ENCODE assay signal across 1 fruit fly cellular context in the genomic region with DNA sequence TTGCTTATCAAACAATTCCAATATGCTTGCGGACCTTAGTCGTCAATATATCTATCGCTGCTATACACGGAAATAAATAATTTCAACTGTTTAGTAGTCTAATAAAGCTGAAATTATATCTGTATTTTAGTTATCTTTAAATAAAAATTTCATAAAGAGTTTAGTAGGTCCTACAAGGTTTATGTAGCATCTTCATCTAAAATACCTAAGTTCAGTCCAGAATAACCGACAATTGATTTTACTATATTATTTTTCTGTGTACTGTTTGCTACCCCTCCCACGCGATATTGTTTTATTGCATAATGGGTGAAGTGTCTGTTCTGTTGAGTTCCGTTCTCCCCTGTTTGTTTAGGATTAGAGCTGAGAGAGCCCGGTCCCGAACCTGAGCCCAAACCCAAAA.
TF ChIP-seq lines count a peak whose summit lies in the region.

No protein-coding gene starts in this region.

TF ChIP-seq in whole organism, embryonic, 481 proteins besides CTCF, POLR2A, EP300 and RAD21 (continued from another document):
- TF ChIP-seq Ptx1 (GFP tag; IDR thresholded peaks at IDR 0.05; lab: Robert Waterston, UW) (0 out of 2 replicates have a peak, but pooled peaks have one; percentile 14), Gug (GFP tag; IDR thresholded peaks at IDR 0.05; lab: Robert Waterston, UW) (no peak), dati (GFP tag; IDR thresholded peaks at IDR 0.05; lab: Robert Waterston, UW) (no peak), CG7786 (GFP tag; optimal IDR thresholded peaks at IDR 0.05; lab: Kevin White, UChicago) (no peak), bsh (GFP tag; optimal IDR thresholded peaks at IDR 0.05; lab: Kevin White, UChicago) (peak in 1 of 2 experiments; percentile 68), Abd-B (GFP tag; optimal IDR thresholded peaks at IDR 0.05; lab: Kevin White, UChicago) (no peak), CG2712 (tag; optimal IDR thresholded peaks at IDR 0.05; lab: Kevin White, UChicago) (peak; percentile 60), Antp (GFP tag; optimal IDR thresholded peaks at IDR 0.05; lab: Kevin White, UChicago) (no peak), CG4424 (GFP tag; optimal IDR thresholded peaks at IDR 0.05; lab: Kevin White, UChicago) (peak; percentile 26), CG9876 (GFP tag; optimal IDR thresholded peaks at IDR 0.05; lab: Kevin White, UChicago) (no peak), CG12071 (GFP tag; optimal IDR thresholded peaks at IDR 0.05; lab: Kevin White, UChicago) (no peak), Dad (GFP tag; optimal IDR thresholded peaks at IDR 0.05; lab: Kevin White, UChicago) (no peak), CG10654 (GFP tag; optimal IDR thresholded peaks at IDR 0.05; lab: Kevin White, UChicago) (no peak), CG8765 (GFP tag; IDR thresholded peaks at IDR 0.05; lab: Robert Waterston, UW) (0 out of 2 replicates have a peak, but pooled peaks have one; percentile 28), toy (GFP tag; IDR thresholded peaks at IDR 0.05; lab: Robert Waterston, UW) (no peak), CG15601 (tag; optimal IDR thresholded peaks at IDR 0.05; lab: Kevin White, UChicago) (peak; percentile 23), CG6813 (GFP tag; optimal IDR thresholded peaks at IDR 0.05; lab: Kevin White, UChicago) (no peak), CG16815 (GFP tag; optimal IDR thresholded peaks at IDR 0.05; lab: Kevin White, UChicago) (peak; percentile 46), Chrac-16 (GFP tag; optimal IDR thresholded peaks at IDR 0.05; lab: Kevin White, UChicago) (peak; percentile 37), Scr (GFP tag; IDR thresholded peaks at IDR 0.05; lab: Robert Waterston, UW; ENCODE audit: partially characterized antibody) (no peak), Hr3 (GFP tag; optimal IDR thresholded peaks at IDR 0.05; lab: Kevin White, UChicago) (peak; percentile 20), CG12391 (tag; optimal IDR thresholded peaks at IDR 0.05; lab: Kevin White, UChicago) (peak; percentile 61), CG31441 (GFP tag; IDR thresholded peaks at IDR 0.05; lab: Robert Waterston, UW) (peak; percentile 26; the same call in 1 of the 2 replicates), tna (GFP tag; IDR thresholded peaks at IDR 0.05; lab: Robert Waterston, UW; ENCODE audit: partially characterized antibody) (no peak), grau (tag; optimal IDR thresholded peaks at IDR 0.05; lab: Kevin White, UChicago) (peak; percentile 45), fu2 (GFP tag; optimal IDR thresholded peaks at IDR 0.05; lab: Kevin White, UChicago) (no peak), CG4820 (GFP tag; optimal IDR thresholded peaks at IDR 0.05; lab: Kevin White, UChicago) (no peak), prd (optimal IDR thresholded peaks at IDR 0.05; lab: Kevin White, UChicago) (no peak), prd (GFP tag; IDR thresholded peaks at IDR 0.05; lab: Robert Waterston, UW) (peak; percentile 35; the same call in 1 of the 3 replicates), nmo (GFP tag; optimal IDR thresholded peaks at IDR 0.05; lab: Kevin White, UChicago) (peak; percentile 66), CG18764 (GFP tag; optimal IDR thresholded peaks at IDR 0.05; lab: Kevin White, UChicago) (no peak), pzg (GFP tag; optimal IDR thresholded peaks at IDR 0.05; lab: Kevin White, UChicago) (no peak), CG2678 (tag; optimal IDR thresholded peaks at IDR 0.05; lab: Kevin White, UChicago) (peak; percentile 8), CG9727 (GFP tag; optimal IDR thresholded peaks at IDR 0.05; lab: Kevin White, UChicago) (peak; percentile 57), CG14014 (GFP tag; IDR thresholded peaks at IDR 0.05; lab: Robert Waterston, UW) (no peak), D19B (GFP tag; optimal IDR thresholded peaks at IDR 0.05; lab: Kevin White, UChicago) (no peak), Hsf (GFP tag; optimal IDR thresholded peaks at IDR 0.05; lab: Kevin White, UChicago) (peak; percentile 17), CG17328 (GFP tag; IDR thresholded peaks at IDR 0.05; lab: Robert Waterston, UW) (peak; percentile 41; the same call in 1 of the 2 replicates), CG13775 (GFP tag; optimal IDR thresholded peaks at IDR 0.05; lab: Kevin White, UChicago) (no peak), TFAM (GFP tag; optimal IDR thresholded peaks at IDR 0.05; lab: Kevin White, UChicago) (no peak), PHDP (tag; optimal IDR thresholded peaks at IDR 0.05; lab: Kevin White, UChicago) (peak; percentile 19), Ets65A (GFP tag; lab: Kevin White, UChicago) (peak; percentile 5), luna (GFP tag; optimal IDR thresholded peaks at IDR 0.05; lab: Kevin White, UChicago) (no peak), odd (GFP tag; optimal IDR thresholded peaks at IDR 0.05; lab: Kevin White, UChicago) (no peak), CG30403 (GFP tag; optimal IDR thresholded peaks at IDR 0.05; lab: Kevin White, UChicago) (peak; percentile 5), CG14710 (tag; optimal IDR thresholded peaks at IDR 0.05; lab: Kevin White, UChicago) (peak; percentile 46), Blimp-1 (GFP tag; optimal IDR thresholded peaks at IDR 0.05; lab: Kevin White, UChicago) (peak; percentile 14), CG17829 (tag; optimal IDR thresholded peaks at IDR 0.05; lab: Kevin White, UChicago) (peak; percentile 19), CG7556 (GFP tag; optimal IDR thresholded peaks at IDR 0.05; lab: Kevin White, UChicago) (peak; percentile 27), CG13424 (tag; optimal IDR thresholded peaks at IDR 0.05; lab: Kevin White, UChicago) (peak; percentile 22), gt (GFP tag; IDR thresholded peaks at IDR 0.05; lab: Robert Waterston, UW) (no peak), Hr78 (GFP tag; optimal IDR thresholded peaks at IDR 0.05; lab: Kevin White, UChicago) (no peak), dmrt99B (tag; optimal IDR thresholded peaks at IDR 0.05; lab: Kevin White, UChicago) (peak; percentile 5), Xrp1 (GFP tag; IDR thresholded peaks at IDR 0.05; lab: Robert Waterston, UW) (peak; percentile 70), yki (optimal IDR thresholded peaks at IDR 0.05; lab: Kevin White, UChicago) (no peak), ewg (GFP tag; optimal IDR thresholded peaks at IDR 0.05; lab: Kevin White, UChicago) (peak; percentile 4), gem (tag; optimal IDR thresholded peaks at IDR 0.05; lab: Kevin White, UChicago) (peak; percentile 70), CG8388 (GFP tag; optimal IDR thresholded peaks at IDR 0.05; lab: Kevin White, UChicago) (peak; percentile 36), Jarid2 (GFP tag; optimal IDR thresholded peaks at IDR 0.05; lab: Kevin White, UChicago) (no peak), CG10209 (GFP tag; optimal IDR thresholded peaks at IDR 0.05; lab: Kevin White, UChicago) (peak; percentile 34), ci (GFP tag; IDR thresholded peaks at IDR 0.05; lab: Robert Waterston, UW) (0 out of 3 replicates have a peak, but pooled peaks have one; percentile 20), Oaz (GFP tag; IDR thresholded peaks at IDR 0.05; lab: Robert Waterston, UW) (no peak), phol (tag; optimal IDR thresholded peaks at IDR 0.05; lab: Kevin White, UChicago) (peak; percentile 47), Dbx (GFP tag; IDR thresholded peaks at IDR 0.05; lab: Robert Waterston, UW) (no peak), lola (GFP tag; optimal IDR thresholded peaks at IDR 0.05; lab: Kevin White, UChicago) (peak in 1 of 3 experiments; percentile 75), zf30C (GFP tag; optimal IDR thresholded peaks at IDR 0.05; lab: Kevin White, UChicago) (peak; percentile 68), Nf-YB (GFP tag; optimal IDR thresholded peaks at IDR 0.05; lab: Kevin White, UChicago) (peak; percentile 17), CG10979 (tag; optimal IDR thresholded peaks at IDR 0.05; lab: Kevin White, UChicago) (peak; percentile 64), CG1603 (tag; optimal IDR thresholded peaks at IDR 0.05; lab: Kevin White, UChicago) (no peak), az2 (GFP tag; optimal IDR thresholded peaks at IDR 0.05; lab: Kevin White, UChicago) (peak; percentile 23)
